Worm (Caenorhabditis elegans): ENCODE results near the gene C12D12.1.

Gene C12D12.1

ce11 chrX:3553687-3554086 lies 54.6 kb downstream of the C12D12.1 start:
- TF ChIP-seq ama-1 (optimal IDR thresholded peaks at IDR 0.05) (no peak), B0310.2 (tag; optimal IDR thresholded peaks at IDR 0.05) (no peak), hnd-1 (tag; optimal IDR thresholded peaks at IDR 0.05) (no peak), sea-1 (GFP tag; conservative IDR thresholded peaks at IDR 0.05) (no peak), ceh-36 (tag; optimal IDR thresholded peaks at IDR 0.05) (no peak), F13C5.2 (tag; optimal IDR thresholded peaks at IDR 0.05) (no peak), pes-1 (GFP tag; IDR thresholded peaks at IDR 0.05) (no peak), ceh-13 (GFP tag; optimal IDR thresholded peaks at IDR 0.05) (no peak), ets-7 (tag; optimal IDR thresholded peaks at IDR 0.05) (no peak), tbx-11 (GFP tag; IDR thresholded peaks at IDR 0.05) (no peak)

DNA sequence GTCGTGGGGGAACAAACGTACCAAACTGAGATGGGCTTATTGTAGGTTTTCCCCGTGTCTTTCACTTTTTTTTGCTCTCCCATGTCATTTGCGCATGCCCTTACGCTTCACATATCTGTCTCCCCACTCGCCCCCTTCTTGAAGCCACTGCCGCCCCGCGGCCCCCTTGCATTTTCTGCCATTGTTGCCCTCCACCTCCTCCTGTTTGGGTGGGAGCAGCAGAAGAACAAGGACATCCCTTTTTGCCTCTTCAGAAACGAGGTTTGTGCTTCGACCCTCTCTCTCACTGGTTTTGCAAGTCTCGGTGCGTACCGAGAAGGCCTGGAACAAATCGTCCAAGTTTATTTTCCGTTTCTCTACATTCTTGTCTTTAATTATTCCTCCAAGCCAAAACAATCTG lies 55.1 kb downstream of the C12D12.1 start:
- TF ChIP-seq hmbx-1 (tag; optimal IDR thresholded peaks at IDR 0.05) (no peak), sea-1 (GFP tag; conservative IDR thresholded peaks at IDR 0.05) (no peak), pes-1 (GFP tag; IDR thresholded peaks at IDR 0.05) (no peak), hmg-4 (GFP tag; optimal IDR thresholded peaks at IDR 0.05) (no peak), ceh-36 (tag; optimal IDR thresholded peaks at IDR 0.05) (no peak), ets-7 (tag; optimal IDR thresholded peaks at IDR 0.05) (no peak), hnd-1 (tag; optimal IDR thresholded peaks at IDR 0.05) (no peak), tbx-11 (GFP tag; IDR thresholded peaks at IDR 0.05) (no peak), aly-1 (tag; optimal IDR thresholded peaks at IDR 0.05) (no peak)
